Fruit fly (Drosophila melanogaster): ENCODE measurements around the gene Teh4.

Gene Teh4

dm6 chr3L:4209078-4209477 lies 31.0 kb upstream of the Teh4 start, which contains the start of gene Cpr64Aa:
TSS of gene Cpr64Aa (minus strand) at chr3L:4209178.
- TF ChIP-seq psq (optimal IDR thresholded peaks at IDR 0.05) (no peak), Dll (optimal IDR thresholded peaks at IDR 0.05) (no peak), CG8478 (optimal IDR thresholded peaks at IDR 0.05) (no peak), usp (GFP tag; optimal IDR thresholded peaks at IDR 0.05) (no peak), EcR (GFP tag; optimal IDR thresholded peaks at IDR 0.05) (no peak), pan (optimal IDR thresholded peaks at IDR 0.05) (no peak)

DNA sequence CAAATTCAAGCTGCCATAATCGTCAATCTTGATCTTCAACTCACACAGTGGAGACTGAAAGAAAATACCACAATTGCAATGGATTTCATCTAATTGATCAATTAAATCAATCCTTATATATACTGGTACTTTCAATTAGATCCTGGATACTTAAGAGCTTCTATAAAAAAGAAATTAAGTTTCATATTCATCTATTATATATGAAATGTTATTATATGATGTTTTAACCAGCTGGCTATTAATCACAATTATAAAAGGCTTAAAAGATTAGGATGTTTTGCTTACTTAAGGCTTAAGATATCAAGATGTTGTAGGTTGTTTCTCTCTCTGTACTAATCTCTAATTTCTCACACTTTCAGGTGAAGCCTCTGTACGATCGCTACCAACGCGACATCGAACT lies 26.8 kb upstream of the Teh4 start:
- TF ChIP-seq psq (optimal IDR thresholded peaks at IDR 0.05): no peak
- TF ChIP-seq usp (GFP tag; optimal IDR thresholded peaks at IDR 0.05): no peak
- TF ChIP-seq Dll (optimal IDR thresholded peaks at IDR 0.05): no peak
- TF ChIP-seq CG8478 (optimal IDR thresholded peaks at IDR 0.05): no peak
- TF ChIP-seq pan (optimal IDR thresholded peaks at IDR 0.05): no peak
- no peak for TF ChIP-seq EcR (GFP tag; optimal IDR thresholded peaks at IDR 0.05)

dm6 chr3L:4204239-4204638 lies 26.2 kb upstream of the Teh4 start, which contains the start of gene CG15005:
TSS of gene CG15005 (minus strand) at chr3L:4204339.
- TF ChIP-seq psq (optimal IDR thresholded peaks at IDR 0.05): no peak
- TF ChIP-seq Dll (optimal IDR thresholded peaks at IDR 0.05): no peak
- TF ChIP-seq CG8478 (optimal IDR thresholded peaks at IDR 0.05): no peak
- no peak for TF ChIP-seq pan (optimal IDR thresholded peaks at IDR 0.05)
- TF ChIP-seq usp (GFP tag; optimal IDR thresholded peaks at IDR 0.05): no peak
- TF ChIP-seq EcR (GFP tag; optimal IDR thresholded peaks at IDR 0.05): no peak

DNA sequence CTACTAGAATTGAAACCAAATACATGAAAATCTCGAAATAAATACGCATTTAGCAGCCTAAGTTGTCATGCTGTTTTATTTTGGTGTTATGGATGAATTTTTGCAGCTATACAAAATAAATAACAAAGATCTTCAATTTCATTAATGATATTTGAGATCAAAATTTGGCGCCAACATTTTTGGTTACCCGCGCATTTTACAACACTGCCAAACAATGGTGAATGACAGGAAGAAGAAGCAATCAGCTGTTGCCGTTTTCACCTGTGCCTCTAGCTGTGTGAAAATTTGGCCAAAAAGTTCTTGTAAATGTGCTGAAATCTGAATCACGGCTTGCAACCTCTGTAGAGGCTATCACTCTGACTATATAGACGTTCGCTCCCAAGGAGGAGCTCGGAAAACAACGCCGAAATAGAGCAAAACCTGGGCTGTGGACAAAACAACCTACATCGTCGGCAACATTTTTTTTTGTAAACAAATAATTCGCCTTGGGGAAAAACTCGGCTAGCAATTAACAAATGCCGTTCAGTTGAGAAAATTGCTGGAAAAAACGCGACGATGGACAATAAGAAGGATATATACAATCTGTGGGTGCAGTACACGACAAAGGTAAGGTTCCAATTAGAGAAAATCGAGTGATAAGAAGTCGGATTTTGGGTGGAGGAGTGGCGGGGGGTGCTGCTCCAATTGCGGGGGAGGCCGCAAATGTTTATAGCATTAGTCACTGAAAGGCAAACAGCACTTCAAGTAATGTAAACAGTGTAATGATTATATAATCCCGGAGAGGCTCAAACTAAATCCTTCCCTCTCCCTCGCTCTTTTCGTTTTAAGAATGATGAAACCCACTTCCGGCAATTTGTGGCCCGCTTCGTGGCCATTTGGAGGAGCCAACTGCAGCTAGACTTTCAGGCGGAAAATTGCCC lies 15.9 kb upstream of the Teh4 start, which contains the start of gene CG43367:
TSS of gene CG43367 (plus strand) at position 264 of the 920 bp plus-strand sequence.
- no peak for TF ChIP-seq psq (optimal IDR thresholded peaks at IDR 0.05)
- TF ChIP-seq usp (GFP tag; optimal IDR thresholded peaks at IDR 0.05): no peak
- no peak for TF ChIP-seq pan (optimal IDR thresholded peaks at IDR 0.05)
- TF ChIP-seq CG8478 (optimal IDR thresholded peaks at IDR 0.05): no peak
- TF ChIP-seq EcR (GFP tag; optimal IDR thresholded peaks at IDR 0.05): no peak
- no peak for TF ChIP-seq Dll (optimal IDR thresholded peaks at IDR 0.05)

DNA sequence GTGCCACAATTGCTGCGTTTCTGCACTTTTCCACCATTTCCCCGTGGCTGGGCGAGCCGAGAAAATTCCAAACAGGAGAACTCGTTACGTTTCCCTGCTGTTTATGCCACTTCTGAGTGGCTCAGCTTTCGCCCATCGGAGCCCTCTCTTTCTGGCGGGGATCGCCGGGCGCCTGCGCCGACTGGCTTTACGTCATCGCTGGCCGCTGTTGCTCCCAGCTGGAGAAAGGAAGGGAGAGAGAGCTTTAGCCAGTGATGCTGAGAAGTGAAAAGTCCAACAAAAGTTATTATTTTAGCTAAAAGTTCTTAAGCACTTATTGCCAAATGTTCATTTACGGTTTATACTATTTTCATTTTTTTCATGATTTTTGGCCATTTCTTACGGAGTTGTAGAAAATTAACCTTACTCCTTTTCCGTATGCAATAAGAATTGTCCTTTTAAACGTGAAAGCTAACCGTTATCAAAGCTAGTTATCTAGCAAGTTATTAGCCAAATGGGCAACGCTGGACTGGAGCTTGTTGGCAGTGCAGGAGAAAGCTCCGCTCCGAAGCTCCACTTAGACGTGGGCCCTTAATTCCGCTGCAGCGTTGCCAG lies 10.0 kb upstream of the Teh4 start, which contains the start of the genes Teh2 and tipE:
TSS of gene Teh2 (minus strand) at position 94 of the 594 bp plus-strand sequence.
TSS of gene tipE (plus strand) at position 570 of the 594 bp plus-strand sequence.
- TF ChIP-seq usp (GFP tag; optimal IDR thresholded peaks at IDR 0.05): no peak
- no peak for TF ChIP-seq CG8478 (optimal IDR thresholded peaks at IDR 0.05)
- no peak for TF ChIP-seq EcR (GFP tag; optimal IDR thresholded peaks at IDR 0.05)
- no peak for TF ChIP-seq psq (optimal IDR thresholded peaks at IDR 0.05)
- no peak for TF ChIP-seq pan (optimal IDR thresholded peaks at IDR 0.05)
- TF ChIP-seq Dll (optimal IDR thresholded peaks at IDR 0.05): no peak

DNA sequence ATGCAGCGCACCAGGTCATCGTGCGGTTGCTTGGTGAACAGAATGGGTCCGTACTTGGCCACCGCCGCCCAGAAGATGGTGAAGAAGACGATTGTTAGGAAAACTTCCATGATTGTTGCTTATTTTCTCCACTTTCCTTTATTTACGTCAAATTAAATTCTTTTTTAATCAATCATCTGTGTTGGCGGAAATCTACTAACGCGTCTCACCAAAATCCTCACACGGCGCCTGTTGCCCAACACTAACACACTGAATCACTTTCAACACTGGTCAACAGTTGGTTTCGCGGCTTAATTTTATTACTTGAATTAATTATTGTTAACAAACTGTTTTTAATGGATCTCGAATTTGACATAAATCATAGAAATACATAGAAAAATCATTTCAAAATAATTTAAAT lies 8.6 kb upstream of the Teh4 start, which contains the start of gene VhaM9.7-c:
TSS of gene VhaM9.7-c (minus strand) at position 207 of the 400 bp plus-strand sequence.
- TF ChIP-seq Dll (optimal IDR thresholded peaks at IDR 0.05) (no peak), usp (GFP tag; optimal IDR thresholded peaks at IDR 0.05) (no peak), pan (optimal IDR thresholded peaks at IDR 0.05) (no peak), EcR (GFP tag; optimal IDR thresholded peaks at IDR 0.05) (no peak), CG8478 (optimal IDR thresholded peaks at IDR 0.05) (no peak), psq (optimal IDR thresholded peaks at IDR 0.05) (no peak)

- no peak for TF ChIP-seq Dll (optimal IDR thresholded peaks at IDR 0.05)
- TF ChIP-seq CG8478 (optimal IDR thresholded peaks at IDR 0.05): no peak
- no peak for TF ChIP-seq usp (GFP tag; optimal IDR thresholded peaks at IDR 0.05)
- TF ChIP-seq pan (optimal IDR thresholded peaks at IDR 0.05): no peak
- no peak for TF ChIP-seq psq (optimal IDR thresholded peaks at IDR 0.05)
- TF ChIP-seq EcR (GFP tag; optimal IDR thresholded peaks at IDR 0.05): no peak
These were observed 7.2 kb upstream of the Teh4 start for dm6 chr3L:4185259-4185658.

DNA sequence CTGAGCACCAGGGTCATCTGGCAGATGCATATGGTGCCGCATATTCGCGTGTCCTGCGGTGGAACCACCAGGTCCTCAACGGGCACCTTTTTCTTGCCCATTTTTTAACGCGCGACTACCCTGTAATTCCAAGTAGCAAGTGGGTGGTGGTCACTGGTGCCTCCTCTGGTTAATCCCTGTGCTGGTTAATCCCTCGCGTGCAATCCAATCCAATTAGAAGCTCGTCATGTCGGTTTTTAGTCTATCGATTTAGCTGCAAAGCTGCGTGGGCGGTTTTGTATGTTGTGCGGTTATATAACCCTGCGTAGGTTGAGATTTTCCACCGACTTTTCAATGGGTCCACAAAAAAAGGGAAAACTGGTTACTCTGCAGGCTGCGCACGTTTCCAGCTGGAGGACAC lies 6.5 kb upstream of the Teh4 start, which contains the start of gene Teh3:
TSS of gene Teh3 (minus strand) at position 101 of the 400 bp plus-strand sequence.
- TF ChIP-seq pan (optimal IDR thresholded peaks at IDR 0.05) (no peak), usp (GFP tag; optimal IDR thresholded peaks at IDR 0.05) (no peak), Dll (optimal IDR thresholded peaks at IDR 0.05) (no peak), psq (optimal IDR thresholded peaks at IDR 0.05) (no peak), CG8478 (optimal IDR thresholded peaks at IDR 0.05) (no peak), EcR (GFP tag; optimal IDR thresholded peaks at IDR 0.05) (no peak)

dm6 chr3L:4173584-4173983 lies 4.5 kb downstream of the Teh4 start, which contains the start of gene CG18675:
TSS of gene CG18675 (plus strand) at chr3L:4173884.
- TF ChIP-seq pan (optimal IDR thresholded peaks at IDR 0.05): no peak
- no peak for TF ChIP-seq usp (GFP tag; optimal IDR thresholded peaks at IDR 0.05)
- no peak for TF ChIP-seq psq (optimal IDR thresholded peaks at IDR 0.05)
- no peak for TF ChIP-seq EcR (GFP tag; optimal IDR thresholded peaks at IDR 0.05)
- TF ChIP-seq Dll (optimal IDR thresholded peaks at IDR 0.05): no peak
- no peak for TF ChIP-seq CG8478 (optimal IDR thresholded peaks at IDR 0.05)

- TF ChIP-seq psq (optimal IDR thresholded peaks at IDR 0.05) (no peak), usp (GFP tag; optimal IDR thresholded peaks at IDR 0.05) (no peak), EcR (GFP tag; optimal IDR thresholded peaks at IDR 0.05) (no peak), CG8478 (optimal IDR thresholded peaks at IDR 0.05) (no peak), pan (optimal IDR thresholded peaks at IDR 0.05) (no peak), Dll (optimal IDR thresholded peaks at IDR 0.05) (no peak)
These were observed 8.0 kb downstream of the Teh4 start, which contains the start of gene Ero1L for dm6 chr3L:4169957-4170651. TSS of gene Ero1L (plus strand) at chr3L:4170404.

dm6 chr3L:4167353-4167842 lies 10.7 kb downstream of the Teh4 start, which contains the start of gene mas:
TSS of gene mas (minus strand) at chr3L:4167464.
- TF ChIP-seq EcR (GFP tag; optimal IDR thresholded peaks at IDR 0.05) (no peak), psq (optimal IDR thresholded peaks at IDR 0.05) (no peak), usp (GFP tag; optimal IDR thresholded peaks at IDR 0.05) (no peak), Dll (optimal IDR thresholded peaks at IDR 0.05) (no peak), pan (optimal IDR thresholded peaks at IDR 0.05) (no peak), CG8478 (optimal IDR thresholded peaks at IDR 0.05) (no peak)

Data from whole organism.